Fruit fly (Drosophila melanogaster) whole organism, embryonic: ENCODE data around the gene Adgf-D.

ENCODE experiments used
- Bdp1 ChIP-seq: fragments of 200-800 bp; sonication (Bioruptor generic); optimal IDR thresholded peaks from 3 replicates; lab custom pipeline; 2016; ENCODE audit warnings: missing biosample characterization, missing genetic modification characterization
- CG10209 ChIP-seq: fragments of 200-800 bp; sonication (Bioruptor generic); optimal IDR thresholded peaks from 3 replicates; lab custom pipeline; 2017; ENCODE audit warnings: missing biosample characterization, mild to moderate bottlenecking, missing genetic modification characterization, missing genetic modification reagents
- CG10366 ChIP-seq: fragments of 200-800 bp; sonication (Bioruptor generic); IDR thresholded peaks from 2 replicates; pipeline ENCODE4 v1.3.6; 2022; ENCODE audit warnings: missing biosample characterization, missing genetic modification characterization
- CG12155 ChIP-seq: fragments of 200-800 bp; sonication (Bioruptor generic); optimal IDR thresholded peaks from 3 replicates; lab custom pipeline; 2016; ENCODE audit warnings: missing biosample characterization, missing genetic modification characterization
- CG12236 ChIP-seq: fragments of 200-800 bp; sonication (Bioruptor generic); optimal IDR thresholded peaks from 2 replicates; lab custom pipeline; 2016; ENCODE audit warnings: missing biosample characterization, missing genetic modification characterization
- CG15073 ChIP-seq: fragments of 200-800 bp; sonication (Bioruptor generic); optimal IDR thresholded peaks from 2 replicates; lab custom pipeline; 2016; ENCODE audit warnings: missing biosample characterization, missing genetic modification characterization
- CG15601 ChIP-seq: fragments of 200-800 bp; sonication (Bioruptor generic); optimal IDR thresholded peaks from 3 replicates; lab custom pipeline; 2019; ENCODE audit warnings: missing biosample characterization, mild to moderate bottlenecking, missing genetic modification characterization, moderate library complexity
- CG16863 ChIP-seq: fragments of 200-800 bp; sonication (Bioruptor generic); optimal IDR thresholded peaks from 3 replicates; lab custom pipeline; 2016; ENCODE audit warnings: missing biosample characterization, missing genetic modification characterization
- CG17802 ChIP-seq: fragments of 200-800 bp; sonication (Bioruptor generic); optimal IDR thresholded peaks from 2 replicates; lab custom pipeline; 2018; ENCODE audit warnings: missing biosample characterization, mild to moderate bottlenecking, missing genetic modification characterization, moderate library complexity
- CG1832 ChIP-seq: fragments of 200-800 bp; sonication (Bioruptor generic); optimal IDR thresholded peaks from 2 replicates; lab custom pipeline; 2017; ENCODE audit warnings: missing biosample characterization, mild to moderate bottlenecking, missing genetic modification characterization, inconsistent platforms
- CG33213 ChIP-seq: fragments of 200-800 bp; sonication (Bioruptor generic); optimal IDR thresholded peaks from 3 replicates; lab custom pipeline; 2016; ENCODE audit warnings: missing biosample characterization, missing genetic modification characterization
- CG33557 ChIP-seq: fragments of 200-800 bp; sonication (Bioruptor generic); optimal IDR thresholded peaks from 2 replicates; lab custom pipeline; 2019; ENCODE audit warnings: missing biosample characterization, mild to moderate bottlenecking, missing genetic modification characterization, moderate library complexity
- CG5245 ChIP-seq: fragments of 200-800 bp; sonication (Bioruptor generic); optimal IDR thresholded peaks from 3 replicates; lab custom pipeline; 2016; ENCODE audit warnings: missing biosample characterization, missing genetic modification characterization
- CG7745 ChIP-seq: fragments of 200-800 bp; sonication (Bioruptor generic); optimal IDR thresholded peaks from 2 replicates; lab custom pipeline; 2018; ENCODE audit warnings: missing biosample characterization, mild to moderate bottlenecking, missing genetic modification characterization, moderate library complexity
- CG7839 ChIP-seq: fragments of 200-800 bp; sonication (Bioruptor generic); optimal IDR thresholded peaks from 3 replicates; lab custom pipeline; 2018; ENCODE audit warnings: missing biosample characterization, mild to moderate bottlenecking, missing genetic modification characterization, moderate library complexity
- CG7987 ChIP-seq: fragments of 200-800 bp; sonication (Bioruptor generic); optimal IDR thresholded peaks from 2 replicates; lab custom pipeline; 2018; ENCODE audit warnings: missing biosample characterization, mild to moderate bottlenecking, missing genetic modification characterization, moderate library complexity
- CG9437 ChIP-seq: fragments of 200-800 bp; sonication (Bioruptor generic); optimal IDR thresholded peaks from 2 replicates; lab custom pipeline; 2018; ENCODE audit warnings: missing biosample characterization, mild to moderate bottlenecking, missing genetic modification characterization
- CTCF ChIP-seq: fragments of 200-800 bp; sonication (Bioruptor generic); optimal IDR thresholded peaks from 2 replicates; lab custom pipeline; 2017; ENCODE audit warnings: missing biosample characterization, mild to moderate bottlenecking, missing genetic modification characterization, moderate library complexity
- CoRest ChIP-seq: fragments of 200-800 bp; sonication (Bioruptor generic); optimal IDR thresholded peaks from 3 replicates; lab custom pipeline; 2018; ENCODE audit warnings: missing biosample characterization, mild to moderate bottlenecking, missing genetic modification characterization, moderate library complexity
- CrebB ChIP-seq: fragments of 200-800 bp; sonication (Bioruptor generic); optimal IDR thresholded peaks from 3 replicates; lab custom pipeline; 2018; ENCODE audit warnings: missing biosample characterization, mild to moderate bottlenecking, missing genetic modification characterization
- Hey ChIP-seq: fragments of 200-800 bp; sonication (Bioruptor generic); optimal IDR thresholded peaks from 3 replicates; lab custom pipeline; 2018; ENCODE audit warnings: missing biosample characterization, mild to moderate bottlenecking, missing genetic modification characterization
- Lhr ChIP-seq: fragments of 200-800 bp; sonication (Bioruptor generic); optimal IDR thresholded peaks from 3 replicates; lab custom pipeline; 2017; ENCODE audit warnings: mild to moderate bottlenecking, missing biosample characterization, missing genetic modification reagents, missing genetic modification characterization
- NFAT ChIP-seq: fragments of 200-800 bp; sonication (Bioruptor generic); IDR thresholded peaks from 2 replicates; pipeline ENCODE4 v1.3.6; 2022; ENCODE audit warnings: missing biosample characterization, missing genetic modification characterization
- NK7.1 ChIP-seq: fragments of 200-800 bp; sonication (Bioruptor generic); optimal IDR thresholded peaks from 3 replicates; lab custom pipeline; 2016; ENCODE audit warnings: missing biosample characterization, missing genetic modification characterization
- Ptx1 ChIP-seq: fragments of 200-800 bp; sonication (Bioruptor generic); IDR thresholded peaks from 2 replicates; pipeline ENCODE4 v1.3.6; 2022; ENCODE audit warnings: missing biosample characterization, missing genetic modification characterization
- Sox102F ChIP-seq: fragments of 200-800 bp; sonication (Bioruptor generic); optimal IDR thresholded peaks from 2 replicates; lab custom pipeline; 2018; ENCODE audit warnings: missing biosample characterization, mild to moderate bottlenecking, missing genetic modification characterization, moderate library complexity
- Xbp1 ChIP-seq: fragments of 200-800 bp; sonication (Bioruptor generic); optimal IDR thresholded peaks from 3 replicates; lab custom pipeline; 2016; ENCODE audit warnings: missing biosample characterization, mild to moderate bottlenecking, missing genetic modification characterization
- ase ChIP-seq: fragments of 200-800 bp; sonication (Bioruptor generic); IDR thresholded peaks from 3 replicates; pipeline ENCODE4 v1.3.6; 2022; ENCODE audit warnings: missing biosample characterization, missing genetic modification characterization
- caup ChIP-seq: fragments of 200-800 bp; sonication (Bioruptor generic); optimal IDR thresholded peaks from 3 replicates; lab custom pipeline; 2017; ENCODE audit warnings: missing biosample characterization, mild to moderate bottlenecking, missing genetic modification characterization, moderate library complexity; ENCODE audit not compliant: severe bottlenecking
- dpn ChIP-seq, 2 experiments: fragments of 200-800 bp; sonication (Bioruptor generic); optimal IDR thresholded peaks; 3 replicates each; lab custom pipeline; 2016; ENCODE audit warnings: missing biosample characterization in 2 of 2, missing genetic modification characterization in 2 of 2
- en ChIP-seq: fragments of 200-800 bp; sonication (Bioruptor generic); optimal IDR thresholded peaks from 2 replicates; lab custom pipeline; 2016; ENCODE audit warnings: missing biosample characterization, missing genetic modification characterization
- fru ChIP-seq: fragments of >200 bp; optimal IDR thresholded peaks from 2 replicates; lab custom pipeline; 2017
- gfzf ChIP-seq: fragments of 200-800 bp; sonication (Bioruptor generic); optimal IDR thresholded peaks from 2 replicates; lab custom pipeline; 2016; ENCODE audit warnings: missing biosample characterization, mild to moderate bottlenecking, missing genetic modification characterization, moderate library complexity
- hb ChIP-seq: fragments of 200-800 bp; sonication (Bioruptor generic); IDR thresholded peaks from 3 replicates; pipeline ENCODE4 v1.3.6; 2022; ENCODE audit warnings: missing biosample characterization, missing genetic modification characterization; ENCODE audit not compliant: partially characterized antibody
- ind ChIP-seq: fragments of 200-800 bp; sonication (Bioruptor generic); optimal IDR thresholded peaks from 3 replicates; lab custom pipeline; 2016; ENCODE audit warnings: missing biosample characterization, missing genetic modification characterization
- jing ChIP-seq: fragments of 200-800 bp; sonication (Bioruptor generic); optimal IDR thresholded peaks from 2 replicates; lab custom pipeline; 2018; ENCODE audit warnings: missing biosample characterization, mild to moderate bottlenecking, missing genetic modification characterization
- klu ChIP-seq: fragments of 200-800 bp; sonication (Bioruptor generic); IDR thresholded peaks from 2 replicates; pipeline ENCODE4 v1.3.6; 2022; ENCODE audit warnings: missing biosample characterization, missing genetic modification characterization
- nau ChIP-seq: fragments of 200-800 bp; sonication (Bioruptor generic); optimal IDR thresholded peaks from 3 replicates; lab custom pipeline; 2017; ENCODE audit warnings: missing biosample characterization, mild to moderate bottlenecking, missing genetic modification characterization, missing genetic modification reagents
- nerfin-1 ChIP-seq: fragments of 200-800 bp; sonication (Bioruptor generic); optimal IDR thresholded peaks from 3 replicates; lab custom pipeline; 2019; ENCODE audit warnings: missing biosample characterization, mild to moderate bottlenecking, missing genetic modification characterization, moderate library complexity
- pb ChIP-seq: fragments of 200-800 bp; sonication (Bioruptor generic); optimal IDR thresholded peaks from 3 replicates; lab custom pipeline; 2016; ENCODE audit warnings: missing biosample characterization, missing genetic modification characterization
- pnt ChIP-seq: fragments of 200-800 bp; sonication (Bioruptor generic); optimal IDR thresholded peaks from 3 replicates; lab custom pipeline; 2016; ENCODE audit warnings: missing biosample characterization, missing genetic modification characterization
- slou ChIP-seq: fragments of 200-800 bp; sonication (Bioruptor generic); optimal IDR thresholded peaks from 3 replicates; lab custom pipeline; 2016; ENCODE audit warnings: missing biosample characterization, missing genetic modification characterization
- sr ChIP-seq: fragments of 200-800 bp; sonication (Bioruptor generic); IDR thresholded peaks from 3 replicates; pipeline ENCODE4 v1.3.6; 2022; ENCODE audit warnings: missing biosample characterization, missing genetic modification characterization
- tap ChIP-seq: fragments of 200-800 bp; optimal IDR thresholded peaks from 3 replicates; lab custom pipeline; 2019; ENCODE audit warnings: missing biosample characterization, mild to moderate bottlenecking, missing genetic modification characterization, moderate library complexity
- tna ChIP-seq: fragments of 200-800 bp; sonication (Bioruptor generic); IDR thresholded peaks from 2 replicates; pipeline ENCODE4 v1.3.6; 2022; ENCODE audit warnings: missing biosample characterization, missing genetic modification characterization; ENCODE audit not compliant: partially characterized antibody
- trem ChIP-seq: fragments of 200-800 bp; optimal IDR thresholded peaks from 3 replicates; lab custom pipeline; 2019; ENCODE audit warnings: missing biosample characterization, mild to moderate bottlenecking, missing genetic modification characterization, moderate library complexity
- vnd ChIP-seq: fragments of 200-800 bp; sonication (Bioruptor generic); IDR thresholded peaks from 3 replicates; pipeline ENCODE4 v1.3.6; 2022; ENCODE audit warnings: missing biosample characterization, missing genetic modification characterization; ENCODE audit not compliant: partially characterized antibody
- yki ChIP-seq: fragments of >200 bp; optimal IDR thresholded peaks from 3 replicates; lab custom pipeline; 2018

The Adgf-D gene

dm6 chr3R:13682994-13683623 lies 22.1 kb downstream of the Adgf-D start (continued):
- TF ChIP-seq tna (GFP tag; lab: Robert Waterston, UW) (0 out of 2 replicates have a peak, but pooled peaks have one; percentile 31), CG7839 (tag; lab: Kevin White, UChicago) (no peak), pnt (GFP tag; lab: Kevin White, UChicago) (no peak), pb (no peak), CG15601 (no peak), klu (GFP tag; lab: Robert Waterston, UW) (no peak), slou (GFP tag; lab: Kevin White, UChicago) (no peak), dpn (GFP tag; optimal IDR thresholded peaks at IDR 0.05; lab: Kevin White, UChicago) (no peak), fru (lab: Kevin White, UChicago) (no peak), CG16863 (GFP tag; lab: Kevin White, UChicago) (no peak), tap (tag; lab: Kevin White, UChicago) (no peak), CG10209 (no peak), CTCF (GFP tag; lab: Kevin White, UChicago) (no peak), Lhr (GFP tag; lab: Kevin White, UChicago) (peak; percentile 23), trem (tag; lab: Kevin White, UChicago) (peak; percentile 7), NK7.1 (GFP tag; lab: Kevin White, UChicago) (no peak), Bdp1 (GFP tag; lab: Kevin White, UChicago) (no peak), CG12236 (GFP tag; lab: Kevin White, UChicago) (no peak), CoRest (no peak), Hey (tag; lab: Kevin White, UChicago) (no peak), caup (GFP tag; lab: Kevin White, UChicago) (no peak), CG7745 (tag; lab: Kevin White, UChicago) (no peak), CG12155 (GFP tag; lab: Kevin White, UChicago) (no peak), jing (GFP tag; lab: Kevin White, UChicago) (no peak), Sox102F (GFP tag; lab: Kevin White, UChicago) (no peak), CrebB (no peak), vnd (GFP tag; lab: Robert Waterston, UW) (no peak), gfzf (GFP tag; lab: Kevin White, UChicago) (peak; percentile 86), sr (GFP tag; lab: Robert Waterston, UW) (no peak), CG17802 (tag; lab: Kevin White, UChicago) (no peak)

DNA sequence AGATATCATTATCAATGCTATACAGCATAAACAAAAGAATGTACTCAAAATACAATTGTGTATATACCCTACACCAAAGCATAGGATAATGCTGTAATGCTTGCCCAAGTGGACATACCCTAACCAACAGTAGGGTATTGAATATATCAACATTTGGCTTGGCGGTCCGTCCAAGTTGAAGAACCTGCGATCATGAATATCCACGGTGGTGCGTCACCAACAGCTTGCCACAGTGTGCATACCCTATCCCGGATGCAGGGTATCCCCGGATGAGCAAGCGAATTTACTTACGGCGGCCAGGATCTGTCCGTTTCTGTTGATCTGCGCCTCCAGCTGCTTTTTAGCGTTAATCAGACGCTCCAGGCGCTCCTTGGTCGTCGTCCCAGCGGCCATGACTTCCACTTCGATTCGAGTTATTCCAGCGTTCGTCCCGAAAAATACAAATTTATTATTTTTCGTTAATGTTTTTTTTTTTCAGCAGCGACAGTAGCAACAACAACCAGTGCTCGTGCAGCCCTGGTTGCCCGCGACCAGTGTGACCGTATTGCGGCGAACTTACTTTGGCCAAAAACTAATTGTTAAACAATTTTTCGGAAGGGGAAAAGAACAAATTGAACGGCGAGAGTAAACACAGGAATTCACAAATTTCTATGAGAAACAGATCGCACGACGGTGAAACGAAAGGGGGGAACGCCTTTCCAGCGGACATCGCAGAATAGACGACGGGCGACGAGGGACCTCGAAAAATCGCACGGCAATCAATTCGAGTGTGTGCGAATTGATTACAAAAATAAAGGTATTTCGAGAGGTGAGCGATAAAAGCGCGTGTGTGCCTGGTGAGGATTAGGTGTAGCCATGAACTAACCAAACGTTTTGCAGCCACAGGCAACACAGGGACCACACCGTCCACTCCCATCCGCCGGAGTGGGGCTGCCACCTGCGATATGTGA lies 28.8 kb downstream of the Adgf-D start, which contains the start of the genes Lkb1 and CG9588:
TSS of gene Lkb1 (plus strand) at position 413 of the 950 bp plus-strand sequence.
TSS of gene CG9588 (minus strand) at position 545 of the 950 bp plus-strand sequence.
- TF ChIP-seq CG12155 (GFP tag; lab: Kevin White, UChicago) (peak; percentile 2), ind (GFP tag; lab: Kevin White, UChicago) (peak; percentile 70), CG5245 (GFP tag; lab: Kevin White, UChicago) (no peak), Ptx1 (GFP tag; lab: Robert Waterston, UW) (peak; percentile 83), nerfin-1 (tag; lab: Kevin White, UChicago) (no peak), CG33213 (peak; percentile 6), yki (lab: Kevin White, UChicago) (no peak), hb (GFP tag; lab: Robert Waterston, UW) (no peak), CG1832 (GFP tag; lab: Kevin White, UChicago) (no peak), Xbp1 (GFP tag; lab: Kevin White, UChicago) (peak; percentile 66), CG9437 (GFP tag; lab: Kevin White, UChicago) (peak; percentile 17), CG10366 (GFP tag; lab: Robert Waterston, UW) (peak; percentile 75), nau (no peak), en (GFP tag; lab: Kevin White, UChicago) (no peak), CG15073 (GFP tag; lab: Kevin White, UChicago) (no peak), NFAT (GFP tag; lab: Robert Waterston, UW) (peak; percentile 43), CG33557 (GFP tag; lab: Kevin White, UChicago) (peak; percentile 10), ase (GFP tag; lab: Robert Waterston, UW) (peak; percentile 84), CG7987 (GFP tag; lab: Kevin White, UChicago) (no peak)
